Worm (Caenorhabditis elegans) whole organism, young adult: ENCODE results near the gene algn-11.

Experiments used
- B0019.2 ChIP-seq: fragments of 200-800 bp; sonication (Bioruptor generic); conservative IDR thresholded peaks from 2 replicates; pipeline ENCODE4 v1.3.6; 2022; ENCODE audit warnings: missing genetic modification reagents, missing genetic modification characterization, missing compliant biosample characterization
- B0035.1 ChIP-seq: sonication (generic microtip); optimal IDR thresholded peaks from 2 replicates; lab custom pipeline; 2016; ENCODE audit warnings: missing genetic modification characterization, mild to moderate bottlenecking, missing compliant biosample characterization, missing genotype, missing genetic modification reagents
- B0261.1 ChIP-seq: sonication (generic microtip); optimal IDR thresholded peaks from 2 replicates; lab custom pipeline; 2016; ENCODE audit warnings: mild to moderate bottlenecking, missing genetic modification characterization, moderate library complexity, missing compliant biosample characterization
- B0336.3 ChIP-seq: fragments of 200-800 bp; sonication (Bioruptor generic); IDR thresholded peaks from 2 replicates; pipeline ENCODE4 v1.3.6; 2022; ENCODE audit warnings: missing genetic modification characterization, missing compliant biosample characterization
- D2030.7 ChIP-seq: fragments of 200-800 bp; sonication (Bioruptor generic); IDR thresholded peaks from 2 replicates; pipeline ENCODE4 v1.3.6; 2022; ENCODE audit warnings: missing genetic modification reagents, missing genetic modification characterization, missing compliant biosample characterization
- F49E8.2 ChIP-seq: sonication (generic microtip); optimal IDR thresholded peaks from 3 replicates; lab custom pipeline; 2017; ENCODE audit warnings: missing genetic modification characterization, mild to moderate bottlenecking, missing compliant biosample characterization, antibody characterized with exemption, moderate library complexity; ENCODE audit not compliant: insufficient read depth
- F57C9.4 ChIP-seq: sonication (generic microtip); optimal IDR thresholded peaks from 2 replicates; lab custom pipeline; 2017; ENCODE audit warnings: mild to moderate bottlenecking, missing genetic modification characterization, missing compliant biosample characterization
- K12H6.12 ChIP-seq: fragments of 200-800 bp; sonication (Bioruptor generic); optimal IDR thresholded peaks from 2 replicates; lab custom pipeline; 2018; ENCODE audit warnings: mild to moderate bottlenecking, missing genetic modification characterization, missing compliant biosample characterization
- Y53F4B.3 ChIP-seq: fragments of 200-800 bp; sonication (Bioruptor generic); IDR thresholded peaks from 2 replicates; pipeline ENCODE4 v1.3.6; 2022; ENCODE audit warnings: missing genetic modification reagents, missing genetic modification characterization, missing compliant biosample characterization
- Y53G8AR.9 ChIP-seq: fragments of 200-800 bp; sonication (Bioruptor generic); conservative IDR thresholded peaks from 2 replicates; pipeline ENCODE4 v1.3.6; 2022; ENCODE audit warnings: missing genetic modification reagents, missing genetic modification characterization, missing compliant biosample characterization
- Y56A3A.18 ChIP-seq: fragments of 200-800 bp; sonication (Bioruptor generic); IDR thresholded peaks from 2 replicates; pipeline ENCODE4 v1.3.6; 2022; ENCODE audit warnings: missing genetic modification reagents, missing genetic modification characterization, missing compliant biosample characterization
- Y67H2A.10 ChIP-seq: fragments of 200-800 bp; sonication (Bioruptor generic); conservative IDR thresholded peaks from 2 replicates; pipeline ENCODE4 v1.3.6; 2022; ENCODE audit warnings: missing genetic modification reagents, missing genetic modification characterization, missing compliant biosample characterization
- Y95B8A.8 ChIP-seq: fragments of 200-800 bp; sonication (Bioruptor generic); IDR thresholded peaks from 2 replicates; pipeline ENCODE4 v1.3.6; 2022; ENCODE audit warnings: missing genetic modification reagents, missing genetic modification characterization, missing compliant biosample characterization
- aptf-2 ChIP-seq: fragments of 200-800 bp; sonication (Bioruptor generic); conservative IDR thresholded peaks from 2 replicates; pipeline ENCODE4 v1.3.6; 2022; ENCODE audit warnings: missing genetic modification reagents, missing genetic modification characterization, missing compliant biosample characterization
- athp-1 ChIP-seq: sonication (generic microtip); optimal IDR thresholded peaks from 2 replicates; lab custom pipeline; 2017; ENCODE audit warnings: mild to moderate bottlenecking, missing genetic modification characterization, missing compliant biosample characterization
- attf-3 ChIP-seq: fragments of 200-800 bp; sonication (Bioruptor generic); conservative IDR thresholded peaks from 2 replicates; pipeline ENCODE4 v1.3.6; 2022; ENCODE audit warnings: missing genetic modification reagents, missing genetic modification characterization, missing compliant biosample characterization
- attf-5 ChIP-seq: fragments of 200-800 bp; sonication (Bioruptor generic); optimal IDR thresholded peaks from 2 replicates; lab custom pipeline; 2018; ENCODE audit warnings: mild to moderate bottlenecking, missing genetic modification characterization, missing compliant biosample characterization
- bed-1 ChIP-seq: fragments of 200-800 bp; sonication (Bioruptor generic); IDR thresholded peaks from 2 replicates; pipeline ENCODE4 v1.3.6; 2022; ENCODE audit warnings: missing genetic modification reagents, missing genetic modification characterization, missing compliant biosample characterization
- ccch-3 ChIP-seq: fragments of 200-800 bp; sonication (Bioruptor generic); optimal IDR thresholded peaks from 2 replicates; lab custom pipeline; 2018; ENCODE audit warnings: mild to moderate bottlenecking, missing genetic modification characterization, missing compliant biosample characterization
- cebp-2 ChIP-seq: fragments of 200-800 bp; sonication (Bioruptor generic); IDR thresholded peaks from 2 replicates; pipeline ENCODE4 v1.3.6; 2022; ENCODE audit warnings: missing genetic modification characterization, missing compliant biosample characterization
- ceh-40 ChIP-seq: fragments of 200-800 bp; sonication (Bioruptor generic); IDR thresholded peaks from 2 replicates; pipeline ENCODE4 v1.3.6; 2022; ENCODE audit warnings: missing genetic modification characterization, missing compliant biosample characterization
- chd-7 ChIP-seq: sonication (generic microtip); optimal IDR thresholded peaks from 2 replicates; lab custom pipeline; 2016; ENCODE audit warnings: mild to moderate bottlenecking, missing genetic modification characterization, moderate library complexity, missing compliant biosample characterization
- egl-44 ChIP-seq: fragments of 200-800 bp; sonication (Bioruptor generic); IDR thresholded peaks from 2 replicates; pipeline ENCODE4 v1.3.6; 2022; ENCODE audit warnings: missing genetic modification reagents, missing genetic modification characterization, missing compliant biosample characterization
- hlh-12 ChIP-seq: sonication (generic microtip); optimal IDR thresholded peaks from 2 replicates; lab custom pipeline; 2016; ENCODE audit warnings: missing genetic modification characterization, missing compliant biosample characterization
- hmg-20 ChIP-seq: fragments of 200-800 bp; sonication (Bioruptor generic); IDR thresholded peaks from 2 replicates; pipeline ENCODE4 v1.3.6; 2022; ENCODE audit warnings: missing genetic modification reagents, missing genetic modification characterization, missing compliant biosample characterization
- hrde-1 ChIP-seq: sonication (generic microtip); optimal IDR thresholded peaks from 2 replicates; lab custom pipeline; 2016; ENCODE audit warnings: missing genetic modification characterization, mild to moderate bottlenecking, missing compliant biosample characterization, moderate library complexity, missing genotype, missing genetic modification reagents, borderline replicate concordance
- let-526 ChIP-seq: fragments of 200-800 bp; sonication (Bioruptor generic); IDR thresholded peaks from 2 replicates; pipeline ENCODE4 v1.3.6; 2022; ENCODE audit warnings: missing genetic modification reagents, missing genetic modification characterization, missing compliant biosample characterization
- lsl-1 ChIP-seq: fragments of 200-800 bp; sonication (Bioruptor generic); optimal IDR thresholded peaks from 2 replicates; lab custom pipeline; 2018; ENCODE audit warnings: mild to moderate bottlenecking, missing genetic modification characterization, moderate library complexity, missing compliant biosample characterization
- madf-3 ChIP-seq: fragments of 200-800 bp; sonication (Bioruptor generic); IDR thresholded peaks from 2 replicates; pipeline ENCODE4 v1.3.6; 2022; ENCODE audit warnings: missing genetic modification reagents, missing genetic modification characterization, missing compliant biosample characterization
- mxl-1 ChIP-seq: sonication (generic microtip); optimal IDR thresholded peaks from 2 replicates; lab custom pipeline; 2016; ENCODE audit warnings: missing genetic modification characterization, missing compliant biosample characterization
- nhr-120 ChIP-seq: fragments of 200-800 bp; sonication (Bioruptor generic); IDR thresholded peaks from 2 replicates; pipeline ENCODE4 v1.3.6; 2022; ENCODE audit warnings: missing genetic modification characterization, missing compliant biosample characterization
- nhr-179 ChIP-seq: sonication (generic microtip); optimal IDR thresholded peaks from 2 replicates; lab custom pipeline; 2016; ENCODE audit warnings: mild to moderate bottlenecking, missing genetic modification characterization, missing compliant biosample characterization
- nhr-90 ChIP-seq: sonication (generic microtip); optimal IDR thresholded peaks from 2 replicates; lab custom pipeline; 2016; ENCODE audit warnings: missing genotype, mild to moderate bottlenecking, missing genetic modification characterization, missing compliant biosample characterization
- rec-8 ChIP-seq, 2 experiments: sonication (generic microtip); optimal IDR thresholded peaks; 2 replicates each; lab custom pipeline; 2016; ENCODE audit warnings: mild to moderate bottlenecking in 2 of 2, missing genetic modification characterization in 2 of 2, missing genetic modification reagents in 2 of 2, missing genotype in 2 of 2, missing biosample characterization in 1 of 2, missing compliant biosample characterization in 1 of 2, moderate library complexity in 1 of 2
- repo-1 ChIP-seq: sonication (generic microtip); optimal IDR thresholded peaks from 2 replicates; lab custom pipeline; 2017; ENCODE audit warnings: mild to moderate bottlenecking, missing genetic modification characterization, missing compliant biosample characterization
- snpc-1.1 ChIP-seq: sonication (generic microtip); optimal IDR thresholded peaks from 2 replicates; lab custom pipeline; 2017; ENCODE audit warnings: missing genetic modification characterization, mild to moderate bottlenecking, missing compliant biosample characterization, antibody characterized with exemption, moderate library complexity, missing genotype, missing genetic modification reagents; ENCODE audit not compliant: insufficient read depth
- snpc-3.4 ChIP-seq: sonication (generic microtip); optimal IDR thresholded peaks from 2 replicates; lab custom pipeline; 2017; ENCODE audit warnings: missing genetic modification characterization, mild to moderate bottlenecking, missing compliant biosample characterization, antibody characterized with exemption, moderate library complexity, missing genotype, missing genetic modification reagents
- snpc-4 ChIP-seq, 5 experiments: fragments of 150-350 bp in 1 of 5; sonication (generic microtip) in 4 of 5; optimal IDR thresholded peaks; 2 replicates each; lab custom pipeline; 2014 to 2018; ENCODE audit warnings: missing genetic modification characterization in 5 of 5, missing biosample characterization in 3 of 5, antibody characterized with exemption in 2 of 5, mild to moderate bottlenecking in 2 of 5, missing compliant biosample characterization in 2 of 5, missing genotype in 2 of 5, moderate library complexity in 2 of 5, missing genetic modification reagents in 1 of 5
- sptf-2 ChIP-seq: fragments of 200-800 bp; sonication (Bioruptor generic); optimal IDR thresholded peaks from 2 replicates; lab custom pipeline; 2018; ENCODE audit warnings: mild to moderate bottlenecking, missing genetic modification characterization, missing compliant biosample characterization
- tbp1 ChIP-seq: fragments of 200-800 bp; sonication (Bioruptor generic); optimal IDR thresholded peaks from 2 replicates; lab custom pipeline; 2018; ENCODE audit warnings: mild to moderate bottlenecking, missing genetic modification characterization, missing compliant biosample characterization
- tlf-1 ChIP-seq: fragments of 200-800 bp; sonication (Bioruptor generic); optimal IDR thresholded peaks from 2 replicates; lab custom pipeline; 2018; ENCODE audit warnings: mild to moderate bottlenecking, missing genetic modification characterization, missing compliant biosample characterization
- unc-130 ChIP-seq: sonication (generic microtip); optimal IDR thresholded peaks from 2 replicates; lab custom pipeline; 2016; ENCODE audit warnings: missing genetic modification reagents, missing genetic modification characterization, missing compliant biosample characterization
- xnd-1 ChIP-seq: sonication (generic microtip); optimal IDR thresholded peaks from 2 replicates; lab custom pipeline; 2016; ENCODE audit warnings: missing genotype, missing genetic modification reagents, missing genetic modification characterization, missing compliant biosample characterization
- zfh-2 ChIP-seq: fragments of 200-800 bp; sonication (Bioruptor generic); conservative IDR thresholded peaks from 2 replicates; pipeline ENCODE4 v1.3.6; 2022; ENCODE audit warnings: missing genetic modification reagents, missing genetic modification characterization, missing compliant biosample characterization
- zim-3 ChIP-seq: sonication (generic microtip); optimal IDR thresholded peaks from 2 replicates; lab custom pipeline; 2017; ENCODE audit warnings: mild to moderate bottlenecking, missing genetic modification characterization, moderate library complexity, missing compliant biosample characterization
- ztf-25 ChIP-seq: fragments of 200-800 bp; sonication (Bioruptor generic); IDR thresholded peaks from 2 replicates; pipeline ENCODE4 v1.3.6; 2022; ENCODE audit warnings: missing genetic modification reagents, missing genetic modification characterization, missing compliant biosample characterization
- ztf-28 ChIP-seq: fragments of 200-800 bp; sonication (Bioruptor generic); IDR thresholded peaks from 2 replicates; pipeline ENCODE4 v1.3.6; 2022; ENCODE audit warnings: missing genetic modification reagents, missing genetic modification characterization, missing compliant biosample characterization

The algn-11 gene

DNA sequence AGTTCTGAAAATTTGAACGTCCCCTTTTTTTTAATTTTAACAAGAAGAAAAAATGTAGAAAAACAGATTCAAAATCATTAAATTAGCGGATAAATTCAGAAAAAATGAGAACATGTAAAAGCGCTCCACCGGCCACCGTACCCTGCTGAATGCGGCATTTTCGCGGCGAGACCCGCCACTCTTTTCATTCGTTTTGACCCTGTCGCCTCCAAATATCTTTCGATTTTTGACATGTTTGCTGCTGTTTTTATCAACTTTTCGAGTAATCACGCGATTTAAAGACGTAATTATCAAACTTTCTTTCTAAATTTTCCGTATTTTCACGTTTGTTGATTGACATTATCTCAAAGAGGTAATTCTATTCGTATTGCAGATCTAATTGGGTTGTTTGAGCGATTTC, 45.9 kb upstream of the algn-11 start, which contains the start of gene gsp-2 (continued):
- no peak for TF ChIP-seq hlh-12 (tag; lab: Kevin White, UChicago)
- no peak for TF ChIP-seq zim-3 (tag; lab: Kevin White, UChicago)
- TF ChIP-seq Y56A3A.18 (GFP tag; lab: Robert Waterston, UW) = no peak
- peak; percentile 43 for TF ChIP-seq snpc-3.4 (tag; lab: Kevin White, UChicago)
- no peak for TF ChIP-seq F57C9.4 (tag; lab: Kevin White, UChicago)
- peak; percentile 27 for TF ChIP-seq snpc-1.1 (tag; lab: Kevin White, UChicago)
- 0 out of 2 replicates have a peak, but pooled peaks have one; percentile 34 for TF ChIP-seq madf-3 (GFP tag; lab: Robert Waterston, UW)
- TF ChIP-seq sptf-2 = no peak
- TF ChIP-seq attf-5 (GFP tag; lab: Kevin White, UChicago) = peak; percentile 73
- TF ChIP-seq Y53G8AR.9 = 0 out of 2 replicates have a peak, but pooled peaks have one; percentile 15
- TF ChIP-seq lsl-1 = peak; percentile 87
- TF ChIP-seq rec-8 (tag; optimal IDR thresholded peaks at IDR 0.05; lab: Kevin White, UChicago) = no peak
- TF ChIP-seq aptf-2 (GFP tag; lab: Robert Waterston, UW) = no peak
- peak; percentile 54 for TF ChIP-seq tbp1 (GFP tag; lab: Kevin White, UChicago)
- no peak for TF ChIP-seq hmg-20 (GFP tag; lab: Robert Waterston, UW)
- no peak for TF ChIP-seq xnd-1 (tag; lab: Kevin White, UChicago)
- TF ChIP-seq nhr-120 (GFP tag; lab: Robert Waterston, UW) = no peak
- no peak for TF ChIP-seq F49E8.2 (tag; lab: Kevin White, UChicago)
- no peak for TF ChIP-seq B0261.1 (tag; lab: Kevin White, UChicago)
- no peak for TF ChIP-seq unc-130 (GFP tag; lab: Kevin White, UChicago)
- peak; percentile 28; the same call in 1 of the 2 replicates for TF ChIP-seq B0336.3 (GFP tag; lab: Robert Waterston, UW)
- no peak for TF ChIP-seq ceh-40 (GFP tag; lab: Robert Waterston, UW)
- no peak for TF ChIP-seq chd-7
- no peak; the same call in 1 of the 2 replicates for TF ChIP-seq D2030.7 (GFP tag; lab: Robert Waterston, UW)
- TF ChIP-seq let-526 (GFP tag; lab: Robert Waterston, UW) = no peak
- TF ChIP-seq Y95B8A.8 (GFP tag; lab: Robert Waterston, UW) = 0 out of 2 replicates have a peak, but pooled peaks have one; percentile 39
- TF ChIP-seq athp-1 = no peak
- TF ChIP-seq B0035.1 = no peak
- TF ChIP-seq nhr-179 (tag; lab: Kevin White, UChicago) = no peak
- no peak for TF ChIP-seq K12H6.12 (tag; lab: Kevin White, UChicago)
- TF ChIP-seq Y53F4B.3 (GFP tag; lab: Robert Waterston, UW) = no peak
- TF ChIP-seq bed-1 = no peak
- TF ChIP-seq attf-3 (GFP tag; lab: Robert Waterston, UW) = peak; percentile 40; the same call in 1 of the 2 replicates
- no peak for TF ChIP-seq B0019.2 (GFP tag; lab: Robert Waterston, UW)
- TF ChIP-seq ztf-25 (GFP tag; lab: Robert Waterston, UW) = no peak
- TF ChIP-seq nhr-90 (tag; lab: Kevin White, UChicago) = peak; percentile 25
- no peak for TF ChIP-seq repo-1 (tag; lab: Kevin White, UChicago)
- TF ChIP-seq ztf-28 = no peak
- peak; percentile 5 for TF ChIP-seq tlf-1
- peak; percentile 61; the same call in 1 of the 2 replicates for TF ChIP-seq zfh-2
- peak; percentile 34; the same call in 1 of the 2 replicates for TF ChIP-seq Y67H2A.10 (GFP tag; lab: Robert Waterston, UW)
- TF ChIP-seq snpc-4 (GFP tag; optimal IDR thresholded peaks at IDR 0.05; lab: Kevin White, UChicago) = no peak
- peak in 3 of 4 experiments; percentile 10 to 45 (median 35) for TF ChIP-seq snpc-4 (tag; optimal IDR thresholded peaks at IDR 0.05; lab: Kevin White, UChicago)
- TF ChIP-seq egl-44 (GFP tag; lab: Robert Waterston, UW) = no peak
- TF ChIP-seq ccch-3 (GFP tag; lab: Kevin White, UChicago) = no peak
- 0 out of 2 replicates have a peak, but pooled peaks have one; percentile 14 for TF ChIP-seq cebp-2
- no peak for TF ChIP-seq hrde-1
- no peak for TF ChIP-seq mxl-1 (tag; lab: Kevin White, UChicago)
